Fruit fly (Drosophila melanogaster) whole organism, wandering third instar larva: ENCODE measurements around the gene zld.

Experiments used
- Dif ChIP-seq: fragments of 200-275, 200-300 bp; sonication (Bioruptor generic); optimal IDR thresholded peaks from 2 replicates; lab custom pipeline; 2018; ENCODE audit warnings: missing biosample characterization, missing genetic modification characterization; ENCODE audit not compliant: partially characterized antibody
- Myc ChIP-seq: fragments of >200 bp; optimal IDR thresholded peaks from 2 replicates; lab custom pipeline; 2017
- psq ChIP-seq: fragments of 200-800 bp; sonication (Bioruptor generic); optimal IDR thresholded peaks from 3 replicates; lab custom pipeline; 2017; ENCODE audit warnings: missing biosample characterization, mild to moderate bottlenecking, missing genetic modification characterization, moderate library complexity
- tai ChIP-seq: sonication (Bioruptor generic); optimal IDR thresholded peaks from 2 replicates; lab custom pipeline; 2016; ENCODE audit warnings: missing biosample characterization, missing genetic modification characterization

DNA sequence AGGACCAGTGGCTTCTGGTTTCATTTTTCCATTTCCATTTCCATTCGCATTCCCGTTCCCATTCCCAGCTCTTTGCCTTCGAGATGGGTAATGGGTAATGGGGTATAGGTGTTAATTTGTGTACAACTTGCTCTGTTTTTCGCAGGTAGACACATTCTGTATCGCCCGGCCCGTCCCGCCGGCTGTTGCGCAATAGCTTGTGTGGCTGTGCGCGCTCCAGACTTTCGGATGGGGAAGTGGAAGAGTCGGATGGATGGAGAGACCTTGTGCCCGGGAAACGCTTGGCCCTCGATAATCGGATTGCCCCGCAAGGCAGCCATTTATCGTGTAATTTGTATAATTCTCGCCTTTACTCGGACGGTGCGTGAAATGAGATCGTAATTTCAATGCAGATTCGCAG, 29.6 kb downstream of the zld start:
- no peak for TF ChIP-seq Myc (lab: Kevin White, UChicago)
- no peak for TF ChIP-seq psq
- no peak for TF ChIP-seq tai
- TF ChIP-seq Dif (GFP tag; lab: Kevin White, UChicago) = no peak
